Worm (Caenorhabditis elegans) whole organism, early embryonic: ENCODE results near the gene W08F4.3.
A peak's percentile ranks its signal among the peaks of the same experiment; 100 is the strongest.

Source experiments
- B0310.2 ChIP-seq: sonication (generic microtip); optimal IDR thresholded peaks from 2 replicates; lab custom pipeline; 2016; ENCODE audit warnings: mild to moderate bottlenecking, missing genetic modification characterization, missing compliant biosample characterization
- F13C5.2 ChIP-seq: sonication (generic microtip); optimal IDR thresholded peaks from 2 replicates; lab custom pipeline; 2017; ENCODE audit warnings: mild to moderate bottlenecking, missing genetic modification characterization, inconsistent platforms, missing compliant biosample characterization
- aly-1 ChIP-seq: sonication (generic microtip); optimal IDR thresholded peaks from 2 replicates; lab custom pipeline; 2016; ENCODE audit warnings: missing genetic modification characterization, missing compliant biosample characterization
- ama-1 ChIP-seq: fragments of 150-350 bp; optimal IDR thresholded peaks from 2 replicates; lab custom pipeline; 2014
- ceh-13 ChIP-seq: fragments of 200-800 bp; sonication (Bioruptor generic); optimal IDR thresholded peaks from 2 replicates; lab custom pipeline; 2018; ENCODE audit warnings: mild to moderate bottlenecking, missing genetic modification characterization, missing compliant biosample characterization
- ceh-36 ChIP-seq: sonication (generic microtip); optimal IDR thresholded peaks from 2 replicates; lab custom pipeline; 2016; ENCODE audit warnings: missing genetic modification characterization, inconsistent platforms, missing compliant biosample characterization
- ets-7 ChIP-seq: sonication (generic microtip); optimal IDR thresholded peaks from 2 replicates; lab custom pipeline; 2016; ENCODE audit warnings: missing genotype, missing genetic modification characterization, missing compliant biosample characterization
- flt-1 ChIP-seq: fragments of 200-800 bp; sonication (Bioruptor generic); IDR thresholded peaks from 2 replicates; pipeline ENCODE4 v1.3.6; 2022; ENCODE audit warnings: missing genetic modification characterization, missing compliant biosample characterization
- hmbx-1 ChIP-seq: sonication (generic microtip); optimal IDR thresholded peaks from 2 replicates; lab custom pipeline; 2016; ENCODE audit warnings: mild to moderate bottlenecking, missing genetic modification characterization, missing compliant biosample characterization
- hmg-4 ChIP-seq: fragments of 200-800 bp; sonication (Bioruptor generic); optimal IDR thresholded peaks from 2 replicates; lab custom pipeline; 2018; ENCODE audit warnings: mild to moderate bottlenecking, missing genetic modification characterization, missing compliant biosample characterization
- hnd-1 ChIP-seq: sonication (generic microtip); optimal IDR thresholded peaks from 2 replicates; lab custom pipeline; 2016; ENCODE audit warnings: missing genetic modification characterization, missing compliant biosample characterization
- pes-1 ChIP-seq: fragments of 200-800 bp; sonication (Bioruptor generic); IDR thresholded peaks from 2 replicates; pipeline ENCODE4 v1.3.6; 2022; ENCODE audit warnings: missing genetic modification reagents, missing genetic modification characterization, missing compliant biosample characterization
- scrt-1 ChIP-seq: fragments of 200-800 bp; sonication (Bioruptor generic); IDR thresholded peaks from 2 replicates; pipeline ENCODE4 v1.3.6; 2022; ENCODE audit warnings: missing genetic modification characterization, missing compliant biosample characterization
- sea-1 ChIP-seq: fragments of 200-800 bp; sonication (Bioruptor generic); conservative IDR thresholded peaks from 2 replicates; pipeline ENCODE4 v1.3.6; 2022; ENCODE audit warnings: missing genetic modification characterization, missing compliant biosample characterization
- tbx-11 ChIP-seq: fragments of 200-800 bp; sonication (Bioruptor generic); IDR thresholded peaks from 2 replicates; pipeline ENCODE4 v1.3.6; 2022; ENCODE audit warnings: missing genetic modification characterization, missing compliant biosample characterization
- tbx-37 ChIP-seq: fragments of 200-800 bp; sonication (Bioruptor generic); conservative IDR thresholded peaks from 2 replicates; pipeline ENCODE4 v1.3.6; 2022; ENCODE audit warnings: missing genetic modification reagents, missing genetic modification characterization, missing compliant biosample characterization
- tra-4 ChIP-seq: sonication (generic microtip); optimal IDR thresholded peaks from 2 replicates; lab custom pipeline; 2017; ENCODE audit warnings: missing genetic modification characterization, missing compliant biosample characterization

Gene W08F4.3

ce11 chrII:556185-556584 is 24.2 kb upstream of the W08F4.3 start, which contains the start of the genes C09E8.1 and C09E8.6:
C09E8.1 (plus strand) TSS chrII:556485.
C09E8.6 (plus strand) TSS chrII:556497.
- TF ChIP-seq hmg-4 = no peak
- TF ChIP-seq scrt-1 = no peak
- no peak for TF ChIP-seq pes-1 (GFP tag; lab: Robert Waterston, UW)
- TF ChIP-seq hmbx-1 (tag; lab: Kevin White, UChicago) = no peak
- no peak for TF ChIP-seq ceh-36 (tag; lab: Kevin White, UChicago)
- no peak for TF ChIP-seq tra-4 (tag; lab: Kevin White, UChicago)
- no peak for TF ChIP-seq ama-1
- TF ChIP-seq F13C5.2 (tag; lab: Kevin White, UChicago) = no peak
- no peak for TF ChIP-seq tbx-37 (GFP tag; lab: Robert Waterston, UW)
- no peak for TF ChIP-seq hnd-1 (tag; lab: Kevin White, UChicago)
- no peak for TF ChIP-seq ets-7 (tag; lab: Kevin White, UChicago)
- TF ChIP-seq flt-1 (GFP tag; lab: Robert Waterston, UW) = no peak
- no peak for TF ChIP-seq B0310.2 (tag; lab: Kevin White, UChicago)

ce11 chrII:568776-569175 is 11.6 kb upstream of the W08F4.3 start, which contains the start of gene W08F4.5:
W08F4.5 (minus strand) TSS chrII:568876.
- TF ChIP-seq hmbx-1 (tag; lab: Kevin White, UChicago) (no peak), pes-1 (GFP tag; lab: Robert Waterston, UW) (no peak), hmg-4 (no peak), hnd-1 (tag; lab: Kevin White, UChicago) (no peak), ceh-13 (GFP tag; lab: Kevin White, UChicago) (no peak), ama-1 (no peak), flt-1 (GFP tag; lab: Robert Waterston, UW) (no peak), B0310.2 (tag; lab: Kevin White, UChicago) (no peak), tra-4 (tag; lab: Kevin White, UChicago) (no peak)

- TF ChIP-seq ceh-36 (tag; lab: Kevin White, UChicago) (no peak), hmg-4 (no peak), tbx-11 (GFP tag; lab: Robert Waterston, UW) (no peak), B0310.2 (tag; lab: Kevin White, UChicago) (no peak), tbx-37 (GFP tag; lab: Robert Waterston, UW) (no peak), scrt-1 (no peak), hnd-1 (tag; lab: Kevin White, UChicago) (no peak), flt-1 (GFP tag; lab: Robert Waterston, UW) (no peak), ceh-13 (GFP tag; lab: Kevin White, UChicago) (no peak), tra-4 (tag; lab: Kevin White, UChicago) (no peak), sea-1 (GFP tag; lab: Robert Waterston, UW) (no peak), ama-1 (no peak)
Measured at ce11 chrII:572010-572409, 8.4 kb upstream of the W08F4.3 start, which contains the start of gene mlt-8. mlt-8 (minus strand) TSS chrII:572110.

- TF ChIP-seq pes-1 (GFP tag; lab: Robert Waterston, UW) (peak; percentile 37; the same call in 1 of the 2 replicates), ceh-36 (tag; lab: Kevin White, UChicago) (peak; percentile 88)
Measured at ce11 chrII:573580-573979, 6.8 kb upstream of the W08F4.3 start.

- TF ChIP-seq B0310.2 (tag; lab: Kevin White, UChicago) = no peak
- no peak for TF ChIP-seq flt-1 (GFP tag; lab: Robert Waterston, UW)
- TF ChIP-seq hnd-1 (tag; lab: Kevin White, UChicago) = no peak
- no peak for TF ChIP-seq F13C5.2 (tag; lab: Kevin White, UChicago)
- no peak for TF ChIP-seq tra-4 (tag; lab: Kevin White, UChicago)
- no peak for TF ChIP-seq hmg-4
- TF ChIP-seq pes-1 (GFP tag; lab: Robert Waterston, UW) = no peak
- TF ChIP-seq aly-1 = no peak
- TF ChIP-seq tbx-37 (GFP tag; lab: Robert Waterston, UW) = no peak
- no peak for TF ChIP-seq tbx-11 (GFP tag; lab: Robert Waterston, UW)
- no peak for TF ChIP-seq ama-1
Measured at ce11 chrII:574064-574463, 6.3 kb upstream of the W08F4.3 start.

ce11 chrII:577632-578031 is 2.8 kb upstream of the W08F4.3 start, which contains the start of gene W08F4.7:
W08F4.7 (minus strand) TSS chrII:577732.
- TF ChIP-seq tbx-37 (GFP tag; lab: Robert Waterston, UW) = no peak
- TF ChIP-seq pes-1 (GFP tag; lab: Robert Waterston, UW) = no peak
- TF ChIP-seq sea-1 (GFP tag; lab: Robert Waterston, UW) = no peak
- TF ChIP-seq aly-1 = no peak
- TF ChIP-seq tra-4 (tag; lab: Kevin White, UChicago) = no peak
- TF ChIP-seq ceh-36 (tag; lab: Kevin White, UChicago) = no peak
- no peak for TF ChIP-seq tbx-11 (GFP tag; lab: Robert Waterston, UW)
- TF ChIP-seq hnd-1 (tag; lab: Kevin White, UChicago) = no peak
- TF ChIP-seq hmg-4 = no peak
- TF ChIP-seq hmbx-1 (tag; lab: Kevin White, UChicago) = no peak
- no peak for TF ChIP-seq flt-1 (GFP tag; lab: Robert Waterston, UW)
- no peak for TF ChIP-seq B0310.2 (tag; lab: Kevin White, UChicago)
- TF ChIP-seq ets-7 (tag; lab: Kevin White, UChicago) = no peak
- TF ChIP-seq scrt-1 = no peak
- TF ChIP-seq ama-1 = no peak
- no peak for TF ChIP-seq ceh-13 (GFP tag; lab: Kevin White, UChicago)
- TF ChIP-seq F13C5.2 (tag; lab: Kevin White, UChicago) = no peak

ce11 chrII:578803-579202 is 1.6 kb upstream of the W08F4.3 start:
- TF ChIP-seq tra-4 (tag; lab: Kevin White, UChicago) = no peak
- no peak for TF ChIP-seq ama-1
- no peak for TF ChIP-seq hmg-4
- no peak for TF ChIP-seq ceh-36 (tag; lab: Kevin White, UChicago)
- no peak for TF ChIP-seq flt-1 (GFP tag; lab: Robert Waterston, UW)

- TF ChIP-seq hnd-1 (tag; lab: Kevin White, UChicago) (no peak), hmbx-1 (tag; lab: Kevin White, UChicago) (no peak), B0310.2 (tag; lab: Kevin White, UChicago) (no peak), tbx-37 (GFP tag; lab: Robert Waterston, UW) (no peak), flt-1 (GFP tag; lab: Robert Waterston, UW) (no peak), hmg-4 (no peak), ceh-13 (GFP tag; lab: Kevin White, UChicago) (no peak), ets-7 (tag; lab: Kevin White, UChicago) (no peak), sea-1 (GFP tag; lab: Robert Waterston, UW) (no peak), pes-1 (GFP tag; lab: Robert Waterston, UW) (no peak), tra-4 (tag; lab: Kevin White, UChicago) (no peak), scrt-1 (no peak), F13C5.2 (tag; lab: Kevin White, UChicago) (no peak), aly-1 (no peak), ama-1 (no peak), tbx-11 (GFP tag; lab: Robert Waterston, UW) (no peak), ceh-36 (tag; lab: Kevin White, UChicago) (no peak)
Measured at ce11 chrII:581983-582382, 1.6 kb downstream of the W08F4.3 start.
